Worm (Caenorhabditis elegans) whole organism, L1 larva: ENCODE results near the gene C44B7.5.

Experiments
- alr-1 ChIP-seq: fragments of 200-800 bp; sonication (Bioruptor generic); optimal IDR thresholded peaks from 2 replicates; lab custom pipeline; 2018; ENCODE audit warnings: borderline replicate concordance, mild to moderate bottlenecking, missing genetic modification characterization, missing compliant biosample characterization
- elt-3 ChIP-seq, 6 experiments: fragments of 150-350 bp in 1 of 6; sonication (generic microtip); optimal IDR thresholded peaks; 2 replicates each; lab custom pipeline; 2017 to 2018; ENCODE audit warnings: missing biosample characterization in 6 of 6, missing genetic modification characterization in 6 of 6, inconsistent platforms in 1 of 6
- fos-1 ChIP-seq: fragments of 150-350 bp; optimal IDR thresholded peaks from 2 replicates; lab custom pipeline; 2014; ENCODE audit warnings: missing biosample characterization, missing genetic modification characterization
- lin-15B ChIP-seq: fragments of 150-350 bp; sonication (generic microtip); optimal IDR thresholded peaks from 3 replicates; lab custom pipeline; 2014; ENCODE audit warnings: missing biosample characterization, missing genetic modification characterization
- lin-35 ChIP-seq, 2 experiments: fragments of 150-350 bp; optimal IDR thresholded peaks; 2 replicates each; lab custom pipeline; 2014; ENCODE audit warnings: missing biosample characterization in 2 of 2, missing genetic modification characterization in 2 of 2, missing genetic modification reagents in 2 of 2
- skn-1 ChIP-seq: fragments of 150-350 bp; optimal IDR thresholded peaks from 2 replicates; lab custom pipeline; 2014; ENCODE audit warnings: missing biosample characterization, missing genetic modification characterization
- tbx-2 ChIP-seq: sonication (generic microtip); optimal IDR thresholded peaks from 2 replicates; lab custom pipeline; 2016; ENCODE audit warnings: missing genetic modification characterization, missing compliant biosample characterization
- unc-130 ChIP-seq: fragments of 150-350 bp; optimal IDR thresholded peaks from 2 replicates; lab custom pipeline; 2017; ENCODE audit warnings: missing biosample characterization, missing genetic modification characterization, inconsistent platforms

ce11 chrII:6822347-6822746, 50.0 kb downstream of the C44B7.5 start:
- peak; percentile 14 to 89 (median 58) for TF ChIP-seq elt-3 (tag; optimal IDR thresholded peaks at IDR 0.05; lab: Kevin White, UChicago)
- TF ChIP-seq alr-1 (tag; lab: Kevin White, UChicago) = no peak
- TF ChIP-seq lin-15B (tag; lab: Kevin White, UChicago) = no peak
- no peak for TF ChIP-seq skn-1 (tag; lab: Kevin White, UChicago)
- peak; percentile 31 for TF ChIP-seq fos-1 (tag; lab: Kevin White, UChicago)
- TF ChIP-seq unc-130 (tag; lab: Kevin White, UChicago) = peak; percentile 28
- TF ChIP-seq tbx-2 (tag; lab: Kevin White, UChicago) = peak; percentile 36
- TF ChIP-seq lin-35 (GFP tag; optimal IDR thresholded peaks at IDR 0.05; lab: Kevin White, UChicago) = peak in 1 of 2 experiments; percentile 40
